Worm (Caenorhabditis elegans) whole organism, L1 larva: ENCODE data around the gene twk-31.

Source experiments
- lin-15B ChIP-seq: fragments of 150-350 bp; sonication (generic microtip); optimal IDR thresholded peaks from 3 replicates; lab custom pipeline; 2014; ENCODE audit warnings: missing biosample characterization, missing genetic modification characterization
- lsy-2 ChIP-seq, 2 experiments: fragments of 150-350 bp; optimal IDR thresholded peaks; 2 replicates each; lab custom pipeline; 2014; ENCODE audit warnings: missing biosample characterization in 2 of 2, missing genetic modification characterization in 2 of 2
- mdl-1 ChIP-seq, 2 experiments: fragments of 150-350 bp; optimal IDR thresholded peaks; 2 replicates each; lab custom pipeline; 2014 to 2017; ENCODE audit warnings: missing biosample characterization in 2 of 2, missing genetic modification characterization in 2 of 2, inconsistent platforms in 1 of 2

- TF ChIP-seq lsy-2 (tag; optimal IDR thresholded peaks at IDR 0.05; lab: Kevin White, UChicago) = no peak
- no peak for TF ChIP-seq mdl-1 (tag; optimal IDR thresholded peaks at IDR 0.05; lab: Kevin White, UChicago)
- TF ChIP-seq lin-15B (tag; lab: Kevin White, UChicago) = no peak
Observed at ce11 chrIII:11381922-11382321, 28.6 kb upstream of the twk-31 start, which contains the start of gene subs-4.
